Fruit fly (Drosophila melanogaster): ENCODE measurements around the gene CG5377.
A peak's percentile ranks its signal among the peaks of the same experiment; 100 is the strongest.

Gene CG5377

DNA sequence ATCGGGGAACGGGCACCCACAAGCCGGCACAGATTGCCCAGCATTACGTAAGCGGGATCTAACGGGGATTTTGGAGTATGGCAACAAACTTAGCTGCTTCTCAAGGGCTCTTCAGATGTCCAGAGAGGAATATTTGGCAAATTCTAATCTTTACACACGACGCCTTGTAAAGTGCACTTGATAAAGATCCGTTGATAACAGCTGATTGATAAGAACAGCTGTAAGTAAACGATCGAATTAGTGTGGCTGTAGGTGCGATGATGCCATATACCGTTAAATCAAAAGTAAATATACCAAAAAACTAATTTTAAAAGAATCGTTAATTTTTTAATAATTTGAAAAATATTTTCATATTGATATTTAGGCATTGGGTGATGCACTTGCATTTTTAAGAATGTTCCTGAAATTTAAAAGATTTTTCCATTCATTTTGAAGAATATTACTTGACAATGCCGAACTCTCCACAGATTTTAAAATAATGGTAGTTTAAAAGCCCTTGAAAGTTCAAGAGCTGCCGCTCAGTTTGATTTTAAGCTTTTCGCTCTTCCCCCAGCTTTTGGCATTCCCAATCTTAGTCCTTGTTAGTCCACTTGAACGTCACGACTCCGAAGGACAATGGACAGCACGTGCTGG, at the start of gene CG5377, which contains the start of gene Nrx-1:
TSS of gene CG5377 (minus strand) at position 219 of the 633 bp plus-strand sequence.
TSS of gene Nrx-1 (plus strand) at position 574 of the 633 bp plus-strand sequence.
- TF ChIP-seq CG13204 (GFP tag; optimal IDR thresholded peaks at IDR 0.05): no peak

DNA sequence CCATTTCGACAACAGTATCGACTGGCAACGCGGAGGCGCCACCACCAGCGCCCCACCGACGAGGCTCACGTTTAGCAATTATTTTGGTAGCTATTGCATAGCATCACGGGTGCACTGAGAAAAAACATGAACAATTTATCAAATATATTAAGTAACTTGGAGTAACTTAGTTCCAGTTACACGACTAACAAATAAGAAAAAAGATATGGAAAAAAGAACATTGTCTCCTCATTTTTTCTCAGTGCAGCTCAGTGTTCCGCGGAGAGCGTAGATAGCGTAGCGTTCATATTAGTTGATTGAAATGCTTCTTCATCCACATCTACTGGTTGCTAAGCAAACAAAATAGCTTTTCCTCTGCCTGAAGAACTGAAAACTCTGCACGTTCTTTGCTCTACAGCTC, 47.4 kb upstream of the CG5377 start:
- TF ChIP-seq CG14655 (GFP tag; optimal IDR thresholded peaks at IDR 0.05): peak; percentile 14
- no peak for TF ChIP-seq CG13204 (GFP tag; optimal IDR thresholded peaks at IDR 0.05)
- TF ChIP-seq CG4496 (GFP tag; IDR thresholded peaks at IDR 0.05): no peak
- no peak for TF ChIP-seq CG32121 (GFP tag; IDR thresholded peaks at IDR 0.05)
- TF ChIP-seq CG8159 (tag; optimal IDR thresholded peaks at IDR 0.05): peak; percentile 6
- TF ChIP-seq CG9948 (tag; optimal IDR thresholded peaks at IDR 0.05): no peak

DNA sequence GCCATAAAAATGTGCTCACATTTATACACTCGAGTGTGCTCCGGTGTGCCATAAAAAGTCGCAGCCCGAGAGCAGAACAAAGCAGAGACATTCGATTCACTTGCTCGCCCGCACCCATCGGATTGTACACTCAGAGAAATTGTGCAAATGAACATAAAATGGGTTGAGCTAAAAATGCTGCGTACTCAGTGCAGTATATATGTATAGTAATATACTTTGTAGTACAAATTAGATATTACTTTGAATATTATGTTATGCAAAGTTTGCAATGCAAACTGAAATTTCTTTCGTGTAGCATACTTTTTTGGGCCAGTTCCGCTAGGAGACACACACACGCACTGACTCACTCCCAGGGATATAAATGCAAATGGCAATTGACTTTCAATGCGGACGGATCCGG, 35.7 kb upstream of the CG5377 start:
- TF ChIP-seq Pif1A (GFP tag; optimal IDR thresholded peaks at IDR 0.05) (no peak), CG8159 (tag; optimal IDR thresholded peaks at IDR 0.05) (peak; percentile 2)

DNA sequence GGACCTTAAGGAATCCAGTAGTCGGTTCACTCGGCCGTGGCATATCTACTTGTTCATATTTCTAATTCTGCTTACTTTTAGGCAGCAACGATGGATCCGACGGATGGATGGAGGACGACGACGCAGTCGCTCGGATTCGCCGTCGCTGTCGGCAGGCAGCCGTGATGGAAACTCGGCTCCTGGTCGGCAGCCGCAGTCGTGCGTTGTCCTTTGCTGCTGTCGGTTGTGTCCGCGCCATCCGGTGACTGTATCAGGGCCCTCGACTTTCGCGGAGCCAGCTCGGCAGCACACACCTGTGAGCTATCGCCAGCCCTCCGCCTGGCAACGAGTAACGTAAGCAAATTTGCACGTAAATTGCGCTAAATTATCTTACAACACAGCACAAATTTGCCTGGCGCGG, 29.1 kb upstream of the CG5377 start, which contains the start of gene Octbeta1R:
TSS of gene Octbeta1R (plus strand) at position 191 of the 400 bp plus-strand sequence.
- 0 out of 2 replicates have a peak, but pooled peaks have one; percentile 9 for TF ChIP-seq CG12605 (GFP tag; IDR thresholded peaks at IDR 0.05)
- no peak for TF ChIP-seq Pif1A (GFP tag; optimal IDR thresholded peaks at IDR 0.05)

DNA sequence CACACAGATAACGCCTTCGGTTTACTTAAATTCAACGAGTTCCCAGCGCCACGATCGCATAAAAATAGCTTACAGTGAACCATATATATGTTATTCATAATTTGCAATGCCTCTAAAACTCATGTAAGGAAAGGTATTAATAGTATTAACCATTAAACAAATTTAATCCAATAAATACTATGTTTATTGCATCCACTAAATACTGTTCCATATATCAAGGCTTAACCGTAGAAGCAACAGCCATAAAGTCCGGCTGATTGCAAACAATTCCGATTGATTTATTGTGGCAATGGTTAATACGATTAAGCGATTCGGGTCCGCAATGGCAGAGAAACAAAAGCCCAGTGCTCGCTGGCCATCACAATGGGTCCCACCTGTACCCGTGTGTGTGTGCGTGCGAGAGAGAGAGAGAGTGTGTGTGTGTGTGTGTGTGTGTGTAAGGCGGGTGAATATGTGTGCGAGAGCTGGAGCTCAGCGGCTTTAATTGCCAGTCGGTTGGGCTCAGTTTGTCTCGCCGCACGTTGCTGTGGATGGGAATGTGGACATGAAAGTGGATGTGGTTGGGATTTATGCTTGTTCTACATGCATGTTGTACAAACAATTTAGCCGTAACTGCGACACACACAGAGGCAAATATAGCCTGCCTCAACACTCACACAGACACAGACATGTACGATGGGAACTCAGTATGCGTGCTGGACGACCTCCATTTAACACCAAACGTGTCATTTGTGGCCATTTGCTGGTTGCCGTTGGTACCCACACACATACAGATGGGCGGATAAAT, 26.8 kb upstream of the CG5377 start:
- TF ChIP-seq Ets98B (GFP tag; IDR thresholded peaks at IDR 0.05) (no peak), CG14655 (GFP tag; optimal IDR thresholded peaks at IDR 0.05) (peak; percentile 82), CG34367 (tag; optimal IDR thresholded peaks at IDR 0.05) (no peak), Snoo (tag; optimal IDR thresholded peaks at IDR 0.05) (peak; percentile 9), CG32121 (GFP tag; IDR thresholded peaks at IDR 0.05) (no peak), gl (tag; optimal IDR thresholded peaks at IDR 0.05) (peak; percentile 46), CG12605 (GFP tag; IDR thresholded peaks at IDR 0.05) (no peak), EcR (GFP tag; optimal IDR thresholded peaks at IDR 0.05) (no peak), CG8301 (tag; optimal IDR thresholded peaks at IDR 0.05) (no peak), CG8159 (tag; optimal IDR thresholded peaks at IDR 0.05) (peak; percentile 52), CG13204 (GFP tag; optimal IDR thresholded peaks at IDR 0.05) (no peak), CG17806 (tag; optimal IDR thresholded peaks at IDR 0.05) (no peak), CG15710 (tag; optimal IDR thresholded peaks at IDR 0.05) (peak; percentile 21), rn (GFP tag; IDR thresholded peaks at IDR 0.05) (no peak), CG9948 (tag; optimal IDR thresholded peaks at IDR 0.05) (no peak), fd96Ca (GFP tag; IDR thresholded peaks at IDR 0.05) (no peak), CG10348 (GFP tag; IDR thresholded peaks at IDR 0.05) (no peak), CG4496 (GFP tag; IDR thresholded peaks at IDR 0.05) (no peak), Pif1B (GFP tag; optimal IDR thresholded peaks at IDR 0.05) (no peak), Pif1A (GFP tag; optimal IDR thresholded peaks at IDR 0.05) (no peak), D1 (tag; optimal IDR thresholded peaks at IDR 0.05) (peak; percentile 70)

DNA sequence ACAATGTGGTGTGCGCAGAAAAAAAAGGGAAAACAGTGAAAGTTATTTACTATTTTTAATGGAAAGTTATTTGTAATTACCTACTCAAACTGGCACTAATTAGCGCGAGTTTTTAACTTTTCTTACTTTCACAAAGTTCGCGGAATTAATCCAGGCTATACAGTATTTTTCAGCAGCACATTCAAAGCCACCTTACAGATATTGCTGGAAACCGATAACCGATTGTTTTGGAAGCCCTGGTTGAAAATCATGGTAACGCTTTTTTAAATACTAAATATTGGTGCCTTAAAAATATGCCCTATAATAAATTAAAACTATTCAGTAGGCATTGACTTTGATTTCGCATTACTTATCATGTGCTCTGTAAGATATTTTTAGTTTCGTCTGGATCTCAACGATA, 24.8 kb upstream of the CG5377 start, which contains the start of gene tHMG2:
TSS of gene tHMG2 (plus strand) at position 187 of the 400 bp plus-strand sequence.
- TF ChIP-seq Snoo (tag; optimal IDR thresholded peaks at IDR 0.05): no peak
- TF ChIP-seq fd96Ca (GFP tag; IDR thresholded peaks at IDR 0.05): no peak
- no peak for TF ChIP-seq CG10348 (GFP tag; IDR thresholded peaks at IDR 0.05)
- TF ChIP-seq CG8301 (tag; optimal IDR thresholded peaks at IDR 0.05): no peak
- TF ChIP-seq Ets98B (GFP tag; IDR thresholded peaks at IDR 0.05): no peak
- no peak for TF ChIP-seq CG15710 (tag; optimal IDR thresholded peaks at IDR 0.05)
- no peak for TF ChIP-seq CG9948 (tag; optimal IDR thresholded peaks at IDR 0.05)
- no peak for TF ChIP-seq CG12605 (GFP tag; IDR thresholded peaks at IDR 0.05)
- TF ChIP-seq D1 (tag; optimal IDR thresholded peaks at IDR 0.05): no peak

DNA sequence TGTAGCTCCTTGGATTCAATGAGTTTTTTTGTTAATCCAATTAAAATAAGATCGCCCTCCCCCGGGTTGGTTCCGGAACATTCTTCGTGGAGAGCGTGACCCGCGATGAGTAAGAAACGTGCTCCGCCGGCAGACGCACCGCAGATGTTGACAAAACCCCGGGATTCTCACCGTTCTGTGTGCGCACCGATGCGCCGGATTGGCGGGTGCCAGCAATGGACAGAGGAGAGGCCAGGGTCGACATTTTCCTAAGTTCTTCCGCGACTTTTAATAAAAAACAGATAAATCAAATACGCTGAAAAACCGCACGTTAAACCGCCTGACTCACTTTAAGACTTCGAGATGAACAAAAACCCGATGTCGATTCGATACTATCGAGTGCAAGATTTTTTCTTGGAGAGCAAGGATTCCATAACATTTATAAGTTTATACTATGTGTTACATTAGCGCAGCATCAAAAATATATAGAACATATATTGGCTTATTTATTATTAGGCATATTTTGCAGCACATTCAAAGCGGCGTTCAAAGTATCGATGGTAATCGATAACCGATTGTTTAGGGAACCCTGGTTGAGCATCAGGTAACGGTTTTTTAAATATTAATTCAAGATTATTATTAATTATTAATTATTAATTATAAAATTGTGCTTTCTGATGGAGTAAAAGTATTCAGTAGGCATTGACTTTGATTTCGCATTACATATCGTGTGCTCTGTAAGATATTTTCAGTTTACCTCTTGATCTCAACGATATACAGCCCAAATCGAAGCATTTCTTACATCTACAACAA, 23.3 kb upstream of the CG5377 start, which contains the start of the genes CCT1 and tHMG1:
TSS of gene CCT1 (minus strand) at position 352 of the 792 bp plus-strand sequence.
TSS of gene tHMG1 (plus strand) at position 742 of the 792 bp plus-strand sequence.
- TF ChIP-seq rn (GFP tag; IDR thresholded peaks at IDR 0.05): no peak

Data from whole organism, pupa.